Worm (Caenorhabditis elegans): ENCODE measurements around the gene C14B1.12.

DNA sequence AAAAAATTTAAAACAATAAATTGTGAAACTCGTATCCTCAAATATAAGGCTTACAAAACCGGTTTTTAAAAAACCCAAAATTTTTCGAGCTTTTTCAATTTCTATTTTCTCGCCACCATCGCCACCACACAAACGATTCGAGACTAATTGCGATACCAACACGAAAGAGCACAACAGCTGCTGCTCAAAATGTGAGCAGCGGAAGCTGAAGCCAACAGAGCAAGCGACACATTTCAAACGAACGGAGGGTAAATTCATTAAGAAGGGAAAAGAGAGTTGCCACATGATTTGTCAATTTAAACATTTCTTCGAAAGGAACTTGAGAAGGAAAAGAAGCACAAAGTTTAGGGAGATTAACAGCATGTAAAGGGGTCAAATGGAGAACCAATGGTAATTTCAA, 45.7 kb downstream of the C14B1.12 start:
- TF ChIP-seq mab-5 (tag; optimal IDR thresholded peaks at IDR 0.05) = no peak
- no peak for TF ChIP-seq nhr-28 (tag; optimal IDR thresholded peaks at IDR 0.05)
- TF ChIP-seq ceh-39 (tag; optimal IDR thresholded peaks at IDR 0.05) = no peak
- TF ChIP-seq nhr-76 (tag; optimal IDR thresholded peaks at IDR 0.05) = no peak
- TF ChIP-seq nhr-237 (tag; optimal IDR thresholded peaks at IDR 0.05) = no peak
- TF ChIP-seq ztf-11 (tag; optimal IDR thresholded peaks at IDR 0.05) = no peak
- TF ChIP-seq lin-13 (tag; optimal IDR thresholded peaks at IDR 0.05) = no peak
- no peak for TF ChIP-seq elt-1 (tag; optimal IDR thresholded peaks at IDR 0.05; ENCODE audit: borderline replicate concordance, insufficient read depth)
- TF ChIP-seq tbx-8 (GFP tag; optimal IDR thresholded peaks at IDR 0.05) = no peak
- TF ChIP-seq nhr-12 (tag; optimal IDR thresholded peaks at IDR 0.05) = no peak
